Worm (Caenorhabditis elegans): ENCODE measurements around the gene Y39H10B.3.

ce11 chrV:3647862-3648261 lies 22.7 kb upstream of the Y39H10B.3 start, which contains the start of gene F59B1.10:
- TF ChIP-seq nfya-1 (tag; optimal IDR thresholded peaks at IDR 0.05; ENCODE audit: insufficient read depth) (no peak), ceh-82 (tag; optimal IDR thresholded peaks at IDR 0.05) (no peak), snpc-4 (tag; optimal IDR thresholded peaks at IDR 0.05) (no peak), nhr-12 (tag; optimal IDR thresholded peaks at IDR 0.05) (no peak), zag-1 (tag; optimal IDR thresholded peaks at IDR 0.05) (no peak), aly-2 (tag; optimal IDR thresholded peaks at IDR 0.05) (no peak), nhr-11 (tag; optimal IDR thresholded peaks at IDR 0.05) (no peak), lin-15B (tag; optimal IDR thresholded peaks at IDR 0.05) (no peak), lin-39 (tag; optimal IDR thresholded peaks at IDR 0.05) (no peak), daf-12 (tag; optimal IDR thresholded peaks at IDR 0.05) (no peak), pha-4 (tag; optimal IDR thresholded peaks at IDR 0.05) (no peak), ceh-28 (tag; optimal IDR thresholded peaks at IDR 0.05) (no peak), pqm-1 (tag; optimal IDR thresholded peaks at IDR 0.05) (no peak), fkh-10 (GFP tag; optimal IDR thresholded peaks at IDR 0.05) (no peak)

All from whole organism, L3 larva.